Fruit fly (Drosophila melanogaster) whole organism, embryonic: ENCODE results near the gene ssp.
A peak's percentile ranks its signal among the peaks of the same experiment; 100 is the strongest.

Experiments used
- BEAF-32 ChIP-seq: fragments of 200-800 bp; sonication (Bioruptor generic); optimal IDR thresholded peaks from 3 replicates; lab custom pipeline; 2017; ENCODE audit warnings: missing biosample characterization, missing genetic modification characterization, mild to moderate bottlenecking, moderate library complexity, missing genetic modification reagents
- Bgb ChIP-seq: fragments of 200-800 bp; sonication (Bioruptor generic); IDR thresholded peaks from 2 replicates; pipeline ENCODE4 v1.3.6; 2022; ENCODE audit warnings: missing biosample characterization, missing genetic modification characterization; ENCODE audit not compliant: partially characterized antibody
- CG10959 ChIP-seq: fragments of 200-800 bp; sonication (Bioruptor generic); IDR thresholded peaks from 2 replicates; pipeline ENCODE4 v1.3.6; 2022; ENCODE audit warnings: missing biosample characterization, missing genetic modification characterization
- CG11695 ChIP-seq: fragments of 200-800 bp; sonication (Bioruptor generic); IDR thresholded peaks from 3 replicates; pipeline ENCODE4 v1.3.6; 2022; ENCODE audit warnings: missing biosample characterization, missing genetic modification characterization
- CG14441 ChIP-seq: fragments of 200-800 bp; sonication (Bioruptor generic); IDR thresholded peaks from 2 replicates; pipeline ENCODE4 v1.3.6; 2022; ENCODE audit warnings: missing biosample characterization, missing genetic modification characterization
- CG14710 ChIP-seq: fragments of 200-800 bp; sonication (Bioruptor generic); optimal IDR thresholded peaks from 3 replicates; lab custom pipeline; 2019; ENCODE audit warnings: missing biosample characterization, mild to moderate bottlenecking, missing genetic modification characterization, moderate library complexity
- CG1603 ChIP-seq: fragments of 200-800 bp; sonication (Bioruptor generic); optimal IDR thresholded peaks from 2 replicates; lab custom pipeline; 2019; ENCODE audit warnings: missing biosample characterization, mild to moderate bottlenecking, missing genetic modification characterization, moderate library complexity
- CG17186 ChIP-seq: fragments of 200-800 bp; sonication (Bioruptor generic); optimal IDR thresholded peaks from 3 replicates; lab custom pipeline; 2017; ENCODE audit warnings: missing biosample characterization, missing genetic modification reagents, missing genetic modification characterization
- CG17829 ChIP-seq: fragments of 200-800 bp; optimal IDR thresholded peaks from 2 replicates; lab custom pipeline; 2019; ENCODE audit warnings: missing biosample characterization, mild to moderate bottlenecking, missing genetic modification characterization, moderate library complexity
- CG2120 ChIP-seq: fragments of 200-800 bp; sonication (Bioruptor generic); optimal IDR thresholded peaks from 3 replicates; lab custom pipeline; 2016; ENCODE audit warnings: missing biosample characterization, missing genetic modification characterization
- CG2129 ChIP-seq: fragments of 200-800 bp; sonication (Bioruptor generic); IDR thresholded peaks from 2 replicates; pipeline ENCODE4 v1.3.6; 2022; ENCODE audit warnings: missing biosample characterization, missing genetic modification characterization; ENCODE audit not compliant: partially characterized antibody
- CG3065 ChIP-seq: fragments of 200-800 bp; sonication (Bioruptor generic); optimal IDR thresholded peaks from 2 replicates; lab custom pipeline; 2016; ENCODE audit warnings: missing biosample characterization, missing genetic modification characterization
- CG6791 ChIP-seq: fragments of 200-800 bp; sonication (Bioruptor generic); IDR thresholded peaks from 3 replicates; pipeline ENCODE4 v1.3.6; 2022; ENCODE audit warnings: missing biosample characterization, missing genetic modification characterization; ENCODE audit not compliant: partially characterized antibody
- CG7357 ChIP-seq: fragments of 200-800 bp; sonication (Bioruptor generic); IDR thresholded peaks from 3 replicates; pipeline ENCODE4 v1.3.6; 2022; ENCODE audit warnings: missing biosample characterization, missing genetic modification characterization
- CG7963 ChIP-seq: fragments of 200-800 bp; sonication (Bioruptor generic); IDR thresholded peaks from 3 replicates; pipeline ENCODE4 v1.3.6; 2022; ENCODE audit warnings: missing biosample characterization, missing genetic modification characterization; ENCODE audit not compliant: partially characterized antibody
- CG8478 ChIP-seq: fragments of >200 bp; optimal IDR thresholded peaks from 2 replicates; lab custom pipeline; 2018
- Dll ChIP-seq: fragments of 200-800 bp; sonication (Bioruptor generic); IDR thresholded peaks from 4 replicates; pipeline ENCODE4 v1.3.6; 2022; ENCODE audit warnings: missing biosample characterization, missing genetic modification characterization; ENCODE audit not compliant: partially characterized antibody
- H2.0 ChIP-seq: fragments of 200-800 bp; sonication (Bioruptor generic); IDR thresholded peaks from 2 replicates; pipeline ENCODE4 v1.3.6; 2022; ENCODE audit warnings: missing biosample characterization, missing genetic modification characterization
- HLH4C ChIP-seq: fragments of 200-800 bp; sonication (Bioruptor generic); IDR thresholded peaks from 3 replicates; pipeline ENCODE4 v1.3.6; 2022; ENCODE audit warnings: missing biosample characterization, missing genetic modification characterization; ENCODE audit not compliant: partially characterized antibody
- MBD-R2 ChIP-seq: fragments of 200-800 bp; sonication (Bioruptor generic); IDR thresholded peaks from 2 replicates; pipeline ENCODE4 v1.3.6; 2022; ENCODE audit warnings: missing biosample characterization, missing genetic modification characterization
- Opbp ChIP-seq: fragments of 200-800 bp; sonication (Bioruptor generic); IDR thresholded peaks from 3 replicates; pipeline ENCODE4 v1.3.6; 2022; ENCODE audit warnings: missing biosample characterization, missing genetic modification characterization; ENCODE audit not compliant: partially characterized antibody
- Tbp ChIP-seq: fragments of >200 bp; optimal IDR thresholded peaks from 2 replicates; lab custom pipeline; 2018; ENCODE audit warnings: missing biosample characterization, missing genetic modification characterization
- ac ChIP-seq: fragments of 200-800 bp; sonication (Bioruptor generic); optimal IDR thresholded peaks from 3 replicates; lab custom pipeline; 2017; ENCODE audit warnings: missing biosample characterization, mild to moderate bottlenecking, missing genetic modification characterization
- cato ChIP-seq: fragments of 200-800 bp; sonication (Bioruptor generic); optimal IDR thresholded peaks from 2 replicates; lab custom pipeline; 2016; ENCODE audit warnings: missing biosample characterization, missing genetic modification characterization, borderline replicate concordance
- chn ChIP-seq: fragments of 200-800 bp; sonication (Bioruptor generic); optimal IDR thresholded peaks from 2 replicates; lab custom pipeline; 2016; ENCODE audit warnings: missing biosample characterization, missing genetic modification characterization
- corto ChIP-seq: fragments of 200-800 bp; sonication (Bioruptor generic); optimal IDR thresholded peaks from 2 replicates; lab custom pipeline; 2016; ENCODE audit warnings: missing biosample characterization, mild to moderate bottlenecking, missing genetic modification characterization, moderate library complexity
- crc ChIP-seq: fragments of 200-800 bp; sonication (Bioruptor generic); optimal IDR thresholded peaks from 2 replicates; lab custom pipeline; 2016; ENCODE audit warnings: missing biosample characterization, missing genetic modification characterization
- gcm ChIP-seq: fragments of 200-800 bp; sonication (Bioruptor generic); optimal IDR thresholded peaks from 2 replicates; lab custom pipeline; 2019; ENCODE audit warnings: missing biosample characterization, mild to moderate bottlenecking, missing genetic modification characterization, moderate library complexity
- hbn ChIP-seq: fragments of 200-800 bp; sonication (Bioruptor generic); IDR thresholded peaks from 2 replicates; pipeline ENCODE4 v1.3.6; 2022; ENCODE audit warnings: missing biosample characterization, missing genetic modification characterization; ENCODE audit not compliant: partially characterized antibody
- kah ChIP-seq: fragments of 200-800 bp; sonication (Bioruptor generic); optimal IDR thresholded peaks from 2 replicates; lab custom pipeline; 2018; ENCODE audit warnings: missing biosample characterization, mild to moderate bottlenecking, missing genetic modification characterization
- lab ChIP-seq: fragments of 200-800 bp; sonication (Bioruptor generic); optimal IDR thresholded peaks from 3 replicates; lab custom pipeline; 2017; ENCODE audit warnings: missing biosample characterization, missing genetic modification characterization, mild to moderate bottlenecking, moderate library complexity, missing genetic modification reagents
- nau ChIP-seq: fragments of 200-800 bp; sonication (Bioruptor generic); optimal IDR thresholded peaks from 3 replicates; lab custom pipeline; 2017; ENCODE audit warnings: missing biosample characterization, mild to moderate bottlenecking, missing genetic modification characterization, missing genetic modification reagents
- pzg ChIP-seq: fragments of 200-800 bp; sonication (Bioruptor generic); optimal IDR thresholded peaks from 3 replicates; lab custom pipeline; 2018; ENCODE audit warnings: missing biosample characterization, mild to moderate bottlenecking, missing genetic modification characterization, moderate library complexity
- sima ChIP-seq: fragments of 200-800 bp; sonication (Bioruptor generic); optimal IDR thresholded peaks from 2 replicates; lab custom pipeline; 2016; ENCODE audit warnings: missing biosample characterization, missing genetic modification characterization
- sr ChIP-seq: fragments of 200-800 bp; sonication (Bioruptor generic); IDR thresholded peaks from 3 replicates; pipeline ENCODE4 v1.3.6; 2022; ENCODE audit warnings: missing biosample characterization, missing genetic modification characterization
- tll ChIP-seq, 2 experiments: fragments of 200-800 bp in 1 of 2; fragments of >200 bp in 1 of 2; sonication (Bioruptor generic) in 1 of 2; optimal IDR thresholded peaks; 2 replicates each; lab custom pipeline; 2017 to 2019; ENCODE audit warnings: missing biosample characterization in 2 of 2, missing genetic modification characterization in 2 of 2, mild to moderate bottlenecking in 1 of 2, moderate library complexity in 1 of 2
- tna ChIP-seq: fragments of 200-800 bp; sonication (Bioruptor generic); IDR thresholded peaks from 2 replicates; pipeline ENCODE4 v1.3.6; 2022; ENCODE audit warnings: missing biosample characterization, missing genetic modification characterization; ENCODE audit not compliant: partially characterized antibody
- wdn ChIP-seq: fragments of 200-800 bp; sonication (Bioruptor generic); IDR thresholded peaks from 2 replicates; pipeline ENCODE4 v1.3.6; 2022; ENCODE audit warnings: missing biosample characterization, missing genetic modification characterization
- zf30C ChIP-seq: fragments of 200-800 bp; sonication (Bioruptor generic); optimal IDR thresholded peaks from 3 replicates; lab custom pipeline; 2018; ENCODE audit warnings: missing biosample characterization, mild to moderate bottlenecking, missing genetic modification characterization

Gene ssp

dm6 chr3L:12119875-12120485 is 1.9 kb downstream of the ssp start, which contains the start of gene CG11560 (continued):
- TF ChIP-seq CG14441 (GFP tag; lab: Robert Waterston, UW) (no peak), CG17186 (GFP tag; lab: Kevin White, UChicago) (peak; percentile 1), sr (no peak), CG2129 (GFP tag; lab: Robert Waterston, UW) (peak; percentile 42), Opbp (GFP tag; lab: Robert Waterston, UW) (peak; percentile 40; the same call in 2 of the 3 replicates), MBD-R2 (GFP tag; lab: Robert Waterston, UW) (peak; percentile 79), gcm (GFP tag; lab: Kevin White, UChicago) (no peak), tll (GFP tag; optimal IDR thresholded peaks at IDR 0.05; lab: Kevin White, UChicago) (no peak), CG8478 (lab: Kevin White, UChicago) (no peak), cato (GFP tag; lab: Kevin White, UChicago) (no peak), sima (GFP tag; lab: Kevin White, UChicago) (no peak), CG17829 (tag; lab: Kevin White, UChicago) (peak; percentile 2), CG6791 (GFP tag; lab: Robert Waterston, UW) (peak; percentile 55; the same call in 2 of the 3 replicates), kah (GFP tag; lab: Kevin White, UChicago) (no peak), CG3065 (no peak), Dll (GFP tag; lab: Robert Waterston, UW) (peak; percentile 80), H2.0 (GFP tag; lab: Robert Waterston, UW) (no peak), zf30C (no peak), CG7963 (peak; percentile 53; the same call in 1 of the 3 replicates), corto (GFP tag; lab: Kevin White, UChicago) (no peak), CG10959 (GFP tag; lab: Robert Waterston, UW) (no peak), HLH4C (GFP tag; lab: Robert Waterston, UW) (peak; percentile 78), Tbp (no peak), BEAF-32 (GFP tag; lab: Kevin White, UChicago) (peak; percentile 76), CG11695 (GFP tag; lab: Robert Waterston, UW) (no peak), tna (GFP tag; lab: Robert Waterston, UW) (0 out of 2 replicates have a peak, but pooled peaks have one; percentile 25), ac (GFP tag; lab: Kevin White, UChicago) (no peak), chn (GFP tag; lab: Kevin White, UChicago) (no peak), CG14710 (tag; lab: Kevin White, UChicago) (peak; percentile 19), Bgb (GFP tag; lab: Robert Waterston, UW) (peak; percentile 67), CG2120 (no peak), pzg (GFP tag; lab: Kevin White, UChicago) (peak; percentile 56), lab (no peak), CG7357 (GFP tag; lab: Robert Waterston, UW) (0 out of 3 replicates have a peak, but pooled peaks have one; percentile 36), wdn (GFP tag; lab: Robert Waterston, UW) (no peak), nau (GFP tag; lab: Kevin White, UChicago) (no peak), hbn (peak; percentile 71), CG1603 (tag; lab: Kevin White, UChicago) (peak; percentile 37), crc (GFP tag; lab: Kevin White, UChicago) (no peak)
